Fruit fly (Drosophila melanogaster): Measurements from ENCODE around the gene CG31635.

The CG31635 gene

DNA sequence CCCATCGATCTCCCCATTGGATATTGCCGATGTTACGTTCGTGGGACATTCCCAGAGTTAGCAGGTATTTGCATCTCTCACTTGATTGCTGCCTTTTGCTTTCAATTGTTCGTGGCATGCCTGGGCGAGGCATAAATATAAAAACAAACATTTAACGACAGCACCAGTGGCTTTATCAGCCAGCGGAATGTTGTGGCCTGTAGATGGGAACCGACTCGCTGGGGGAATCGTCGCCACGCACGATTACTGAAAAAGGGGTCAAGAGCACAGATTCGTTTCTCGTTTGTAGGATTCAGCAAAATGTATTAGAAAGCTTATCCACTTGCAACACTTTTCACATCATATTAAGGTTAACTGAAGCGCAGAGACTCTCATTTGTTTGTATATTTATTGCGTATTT lies 22.5 kb upstream of the CG31635 start:
- TF ChIP-seq Sin3A (optimal IDR thresholded peaks at IDR 0.05) (no peak), ttk (optimal IDR thresholded peaks at IDR 0.05) (no peak), psq (optimal IDR thresholded peaks at IDR 0.05) (no peak), insv (optimal IDR thresholded peaks at IDR 0.05) (no peak), Myc (optimal IDR thresholded peaks at IDR 0.05) (no peak), h (optimal IDR thresholded peaks at IDR 0.05) (no peak)

- no peak for TF ChIP-seq psq (optimal IDR thresholded peaks at IDR 0.05)
- no peak for TF ChIP-seq ttk (optimal IDR thresholded peaks at IDR 0.05)
- no peak for TF ChIP-seq h (optimal IDR thresholded peaks at IDR 0.05)
- no peak for TF ChIP-seq Myc (optimal IDR thresholded peaks at IDR 0.05)
- no peak for TF ChIP-seq insv (optimal IDR thresholded peaks at IDR 0.05)
- no peak for TF ChIP-seq Sin3A (optimal IDR thresholded peaks at IDR 0.05)
These were observed 18.9 kb upstream of the CG31635 start, which contains the start of gene Galt for dm6 chr2L:6667719-6668325. Gene Galt (minus strand): TSS chr2L:6668033.

DNA sequence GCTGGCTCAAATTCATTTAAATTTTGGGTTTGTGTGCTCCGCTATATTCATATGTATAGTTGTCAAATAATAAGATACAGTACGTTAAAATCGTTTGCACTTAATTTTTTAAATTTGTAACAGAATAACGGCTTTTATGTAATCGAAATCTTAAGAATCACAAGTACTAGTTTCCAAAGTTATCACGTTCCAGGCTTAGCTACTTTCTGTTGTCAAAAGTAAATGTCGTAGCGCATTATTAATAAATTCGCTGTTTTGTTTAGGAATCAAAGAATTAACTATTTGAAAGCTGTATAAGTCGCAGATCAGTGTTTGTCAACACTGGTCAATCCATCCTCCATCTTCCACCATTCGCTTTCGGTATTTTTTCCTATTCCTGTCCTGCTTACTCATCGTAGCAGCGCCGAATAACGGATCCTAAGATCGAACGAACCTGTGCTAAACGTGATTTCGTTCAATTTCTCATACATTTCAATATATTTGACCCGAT lies 14.7 kb upstream of the CG31635 start, which contains the start of the genes CG13771, CG34310 and cup:
TSS of gene CG13771 (minus strand) at position 51 of the 490 bp plus-strand sequence.
TSS of gene CG34310 (plus strand) at position 103 of the 490 bp plus-strand sequence.
TSS of gene cup (plus strand) at position 103 of the 490 bp plus-strand sequence.
- TF ChIP-seq Myc (optimal IDR thresholded peaks at IDR 0.05): no peak
- no peak for TF ChIP-seq h (optimal IDR thresholded peaks at IDR 0.05)
- TF ChIP-seq insv (optimal IDR thresholded peaks at IDR 0.05): no peak
- TF ChIP-seq psq (optimal IDR thresholded peaks at IDR 0.05): no peak
- no peak for TF ChIP-seq ttk (optimal IDR thresholded peaks at IDR 0.05)
- no peak for TF ChIP-seq Sin3A (optimal IDR thresholded peaks at IDR 0.05)

dm6 chr2L:6657969-6658748 lies 9.2 kb upstream of the CG31635 start, which contains the start of the genes CG31636 and Ube4A:
Gene CG31636 (minus strand): TSS chr2L:6658152.
Gene Ube4A (plus strand): TSS chr2L:6658517.
- TF ChIP-seq Myc (optimal IDR thresholded peaks at IDR 0.05) (no peak), h (optimal IDR thresholded peaks at IDR 0.05) (no peak), ttk (optimal IDR thresholded peaks at IDR 0.05) (no peak), Sin3A (optimal IDR thresholded peaks at IDR 0.05) (no peak), insv (optimal IDR thresholded peaks at IDR 0.05) (no peak), psq (optimal IDR thresholded peaks at IDR 0.05) (no peak)

- no peak for TF ChIP-seq psq (optimal IDR thresholded peaks at IDR 0.05)
- no peak for TF ChIP-seq Myc (optimal IDR thresholded peaks at IDR 0.05)
- TF ChIP-seq h (optimal IDR thresholded peaks at IDR 0.05): no peak
- TF ChIP-seq ttk (optimal IDR thresholded peaks at IDR 0.05): no peak
These were observed 7.4 kb upstream of the CG31635 start, which contains the start of gene CG31633 for dm6 chr2L:6656264-6656676. Gene CG31633 (minus strand): TSS chr2L:6656321.

DNA sequence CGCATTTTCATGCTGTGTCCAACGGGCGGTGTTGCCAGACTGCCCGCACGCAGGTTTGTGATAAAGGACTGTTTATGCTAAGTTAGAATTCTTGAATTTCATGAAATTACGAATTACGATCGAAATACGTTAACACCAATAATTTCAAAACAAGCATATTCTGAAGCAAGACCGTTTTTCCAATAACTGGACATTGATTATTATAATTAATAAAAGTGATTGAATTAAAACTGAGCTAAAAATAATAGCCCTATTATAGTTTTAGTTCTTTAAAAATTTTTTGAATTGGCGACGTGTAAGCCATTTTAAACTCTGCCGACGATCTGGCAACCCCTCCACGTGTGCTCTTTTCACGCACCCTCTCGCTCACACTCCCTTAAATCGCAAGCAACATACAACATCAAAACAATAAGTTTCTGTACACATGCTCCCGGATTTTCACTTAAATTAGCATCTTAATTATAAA lies 718 bp downstream of the CG31635 start:
- no peak for TF ChIP-seq Myc (optimal IDR thresholded peaks at IDR 0.05)
- TF ChIP-seq Sin3A (optimal IDR thresholded peaks at IDR 0.05): no peak
- TF ChIP-seq insv (optimal IDR thresholded peaks at IDR 0.05): no peak
- no peak for TF ChIP-seq psq (optimal IDR thresholded peaks at IDR 0.05)
- TF ChIP-seq h (optimal IDR thresholded peaks at IDR 0.05): no peak
- no peak for TF ChIP-seq ttk (optimal IDR thresholded peaks at IDR 0.05)

DNA sequence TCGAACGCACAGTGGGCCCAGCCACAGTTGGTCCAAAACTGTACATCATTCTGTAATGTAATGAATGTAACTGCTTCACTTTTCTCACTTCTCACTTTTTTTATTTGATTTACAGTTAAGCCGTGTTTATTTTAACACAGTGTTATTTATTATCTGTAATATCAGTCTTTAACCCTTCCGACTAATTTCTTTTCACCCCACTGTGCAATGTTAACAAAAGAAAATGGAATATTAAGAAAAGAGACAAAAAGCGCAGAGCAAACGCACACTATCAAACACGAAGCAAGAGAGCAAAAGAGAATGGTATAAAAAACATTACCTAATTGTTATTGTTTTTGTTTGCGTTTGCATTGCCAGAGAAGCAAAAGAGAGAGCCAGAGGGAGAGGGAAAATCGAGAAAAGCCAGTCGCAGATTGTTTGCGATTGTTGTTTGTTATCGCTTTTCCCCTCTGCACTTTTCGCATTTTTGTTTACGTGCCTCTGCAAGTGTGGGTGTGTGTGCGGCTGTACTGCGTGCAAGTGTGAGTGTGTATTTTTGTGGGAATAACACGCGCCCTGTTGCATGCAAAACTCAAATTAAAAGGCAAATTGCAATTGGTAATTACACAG lies 1.7 kb downstream of the CG31635 start:
- no peak for TF ChIP-seq psq (optimal IDR thresholded peaks at IDR 0.05)
- no peak for TF ChIP-seq Myc (optimal IDR thresholded peaks at IDR 0.05)
- TF ChIP-seq ttk (optimal IDR thresholded peaks at IDR 0.05): no peak
- TF ChIP-seq insv (optimal IDR thresholded peaks at IDR 0.05): no peak
- no peak for TF ChIP-seq Sin3A (optimal IDR thresholded peaks at IDR 0.05)
- TF ChIP-seq h (optimal IDR thresholded peaks at IDR 0.05): no peak

- TF ChIP-seq psq (optimal IDR thresholded peaks at IDR 0.05) (no peak), h (optimal IDR thresholded peaks at IDR 0.05) (no peak), ttk (optimal IDR thresholded peaks at IDR 0.05) (no peak), Myc (optimal IDR thresholded peaks at IDR 0.05) (no peak), insv (optimal IDR thresholded peaks at IDR 0.05) (no peak), Sin3A (optimal IDR thresholded peaks at IDR 0.05) (no peak)
These were observed 4.4 kb downstream of the CG31635 start for dm6 chr2L:6644421-6645059.

DNA sequence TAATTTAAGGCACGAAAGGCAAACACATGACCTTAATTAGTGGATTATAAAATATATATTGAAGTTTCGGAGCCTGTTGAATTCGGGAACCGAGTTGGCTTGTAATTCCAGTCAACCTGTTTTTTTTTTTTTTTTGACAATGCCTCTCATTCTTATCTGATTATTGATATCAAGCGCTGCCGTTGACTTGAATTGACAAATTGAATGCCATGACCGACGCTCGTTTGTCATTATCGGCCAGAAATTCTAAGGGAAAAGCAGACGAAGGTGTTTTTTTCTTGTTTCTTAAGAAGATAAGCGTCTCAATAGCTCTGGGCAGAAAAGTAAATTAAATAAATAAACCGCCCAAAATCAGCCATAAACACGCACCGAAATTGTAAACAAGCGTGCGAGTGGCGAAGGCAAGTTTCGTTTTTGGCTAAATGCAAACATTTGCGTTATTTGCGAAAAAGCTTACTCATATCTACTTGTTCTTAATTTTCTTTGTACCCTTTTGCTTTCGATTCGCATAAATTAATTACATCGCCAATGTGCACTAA lies 5.6 kb downstream of the CG31635 start:
- TF ChIP-seq Myc (optimal IDR thresholded peaks at IDR 0.05) (no peak), insv (optimal IDR thresholded peaks at IDR 0.05) (no peak), Sin3A (optimal IDR thresholded peaks at IDR 0.05) (no peak), psq (optimal IDR thresholded peaks at IDR 0.05) (no peak), ttk (optimal IDR thresholded peaks at IDR 0.05) (no peak), h (optimal IDR thresholded peaks at IDR 0.05) (no peak)

- TF ChIP-seq psq (optimal IDR thresholded peaks at IDR 0.05): no peak
- TF ChIP-seq insv (optimal IDR thresholded peaks at IDR 0.05): no peak
- TF ChIP-seq h (optimal IDR thresholded peaks at IDR 0.05): no peak
- no peak for TF ChIP-seq Myc (optimal IDR thresholded peaks at IDR 0.05)
- no peak for TF ChIP-seq ttk (optimal IDR thresholded peaks at IDR 0.05)
- no peak for TF ChIP-seq Sin3A (optimal IDR thresholded peaks at IDR 0.05)
These were observed 16.6 kb downstream of the CG31635 start, which contains the start of gene Oatp26F for dm6 chr2L:6632307-6632706. Gene Oatp26F (minus strand): TSS chr2L:6632407.

dm6 chr2L:6622642-6623162 lies 26.2 kb downstream of the CG31635 start, which contains the start of gene CG34345:
Gene CG34345 (plus strand): TSS chr2L:6623112.
- TF ChIP-seq ttk (optimal IDR thresholded peaks at IDR 0.05) (no peak), h (optimal IDR thresholded peaks at IDR 0.05) (no peak), psq (optimal IDR thresholded peaks at IDR 0.05) (no peak), Myc (optimal IDR thresholded peaks at IDR 0.05) (no peak), insv (optimal IDR thresholded peaks at IDR 0.05) (no peak)

Data from Kc167 (cell line).